Fruit fly (Drosophila melanogaster) whole organism, embryonic: ENCODE measurements around the gene CG32568.

ENCODE experiments used
- CG10321 ChIP-seq: fragments of 200-800 bp; sonication (Bioruptor generic); IDR thresholded peaks from 2 replicates; pipeline ENCODE4 v1.3.6; 2022; ENCODE audit warnings: missing biosample characterization, missing genetic modification characterization
- CG10462 ChIP-seq: fragments of 200-800 bp; sonication (Bioruptor generic); optimal IDR thresholded peaks from 2 replicates; lab custom pipeline; 2016; ENCODE audit warnings: missing biosample characterization, missing genetic modification characterization
- CG12744 ChIP-seq: fragments of 200-800 bp; sonication (Bioruptor generic); optimal IDR thresholded peaks from 2 replicates; lab custom pipeline; 2016; ENCODE audit warnings: missing biosample characterization, missing genetic modification characterization
- CG14860 ChIP-seq: fragments of 200-800 bp; sonication (Bioruptor generic); IDR thresholded peaks from 3 replicates; pipeline ENCODE4 v1.3.6; 2022; ENCODE audit warnings: missing biosample characterization, missing genetic modification characterization; ENCODE audit not compliant: partially characterized antibody
- CG15073 ChIP-seq: fragments of 200-800 bp; sonication (Bioruptor generic); optimal IDR thresholded peaks from 2 replicates; lab custom pipeline; 2016; ENCODE audit warnings: missing biosample characterization, missing genetic modification characterization
- CG15269 ChIP-seq: fragments of 200-800 bp; sonication (Bioruptor generic); optimal IDR thresholded peaks from 2 replicates; lab custom pipeline; 2018; ENCODE audit warnings: missing biosample characterization, mild to moderate bottlenecking, missing genetic modification characterization, moderate library complexity
- CG15601 ChIP-seq: fragments of 200-800 bp; sonication (Bioruptor generic); optimal IDR thresholded peaks from 3 replicates; lab custom pipeline; 2019; ENCODE audit warnings: missing biosample characterization, mild to moderate bottlenecking, missing genetic modification characterization, moderate library complexity
- CG15696 ChIP-seq: fragments of 200-800 bp; sonication (Bioruptor generic); optimal IDR thresholded peaks from 2 replicates; lab custom pipeline; 2019; ENCODE audit warnings: missing biosample characterization, mild to moderate bottlenecking, missing genetic modification characterization, moderate library complexity
- CG17829 ChIP-seq: fragments of 200-800 bp; optimal IDR thresholded peaks from 2 replicates; lab custom pipeline; 2019; ENCODE audit warnings: missing biosample characterization, mild to moderate bottlenecking, missing genetic modification characterization, moderate library complexity
- CG18764 ChIP-seq: fragments of 200-800 bp; sonication (Bioruptor generic); optimal IDR thresholded peaks from 3 replicates; lab custom pipeline; 2016; ENCODE audit warnings: missing biosample characterization, missing genetic modification characterization
- CG2678 ChIP-seq: fragments of 200-800 bp; sonication (Bioruptor generic); optimal IDR thresholded peaks from 3 replicates; lab custom pipeline; 2019; ENCODE audit warnings: missing biosample characterization, mild to moderate bottlenecking, missing genetic modification characterization, moderate library complexity
- CG2875 ChIP-seq: fragments of 200-800 bp; sonication (Bioruptor generic); optimal IDR thresholded peaks from 2 replicates; lab custom pipeline; 2017; ENCODE audit warnings: missing biosample characterization, mild to moderate bottlenecking, missing genetic modification characterization, missing genetic modification reagents
- CG3065 ChIP-seq: fragments of 200-800 bp; sonication (Bioruptor generic); optimal IDR thresholded peaks from 2 replicates; lab custom pipeline; 2016; ENCODE audit warnings: missing biosample characterization, missing genetic modification characterization
- CG31224 ChIP-seq: fragments of 200-800 bp; sonication (Bioruptor generic); IDR thresholded peaks from 2 replicates; pipeline ENCODE4 v1.3.6; 2022; ENCODE audit warnings: missing biosample characterization, missing genetic modification characterization
- CG42726 ChIP-seq: fragments of 200-800 bp; sonication (Bioruptor generic); IDR thresholded peaks from 2 replicates; pipeline ENCODE4 v1.3.6; 2022; ENCODE audit warnings: missing biosample characterization, missing genetic modification characterization; ENCODE audit not compliant: partially characterized antibody
- CG6689 ChIP-seq: fragments of 200-800 bp; sonication (Bioruptor generic); IDR thresholded peaks from 2 replicates; pipeline ENCODE4 v1.3.6; 2022; ENCODE audit warnings: missing biosample characterization, missing genetic modification characterization
- CG6791 ChIP-seq: fragments of 200-800 bp; sonication (Bioruptor generic); IDR thresholded peaks from 3 replicates; pipeline ENCODE4 v1.3.6; 2022; ENCODE audit warnings: missing biosample characterization, missing genetic modification characterization; ENCODE audit not compliant: partially characterized antibody
- CG8924 ChIP-seq: fragments of 200-800 bp; optimal IDR thresholded peaks from 3 replicates; lab custom pipeline; 2019; ENCODE audit warnings: missing biosample characterization, mild to moderate bottlenecking, missing genetic modification characterization, moderate library complexity
- CG9932 ChIP-seq: fragments of 200-800 bp; sonication (Bioruptor generic); IDR thresholded peaks from 2 replicates; pipeline ENCODE4 v1.3.6; 2022; ENCODE audit warnings: missing biosample characterization, missing genetic modification characterization
- CrebB ChIP-seq: fragments of 200-800 bp; sonication (Bioruptor generic); optimal IDR thresholded peaks from 3 replicates; lab custom pipeline; 2018; ENCODE audit warnings: missing biosample characterization, mild to moderate bottlenecking, missing genetic modification characterization
- Fer3 ChIP-seq: fragments of 200-800 bp; sonication (Bioruptor generic); optimal IDR thresholded peaks from 2 replicates; lab custom pipeline; 2018; ENCODE audit warnings: missing biosample characterization, mild to moderate bottlenecking, missing genetic modification characterization, moderate library complexity
- HLH54F ChIP-seq: fragments of 200-800 bp; sonication (Bioruptor generic); optimal IDR thresholded peaks from 3 replicates; lab custom pipeline; 2016; ENCODE audit warnings: missing biosample characterization, missing genetic modification characterization
- Hmr ChIP-seq: fragments of 200-800 bp; sonication (Bioruptor generic); optimal IDR thresholded peaks from 3 replicates; lab custom pipeline; 2017; ENCODE audit warnings: mild to moderate bottlenecking, missing biosample characterization, missing genetic modification reagents, missing genetic modification characterization
- Hr78 ChIP-seq, 2 experiments: fragments of 200-800 bp in 1 of 2; fragments of >200 bp in 1 of 2; sonication (Bioruptor generic) in 1 of 2; optimal IDR thresholded peaks; 2 replicates each; lab custom pipeline; 2017 to 2019; ENCODE audit warnings: missing biosample characterization in 2 of 2, missing genetic modification characterization in 2 of 2, mild to moderate bottlenecking in 1 of 2, moderate library complexity in 1 of 2
- MBD-R2 ChIP-seq: fragments of 200-800 bp; sonication (Bioruptor generic); IDR thresholded peaks from 2 replicates; pipeline ENCODE4 v1.3.6; 2022; ENCODE audit warnings: missing biosample characterization, missing genetic modification characterization
- Max ChIP-seq: fragments of 200-800 bp; sonication (Bioruptor generic); optimal IDR thresholded peaks from 2 replicates; lab custom pipeline; 2016; ENCODE audit warnings: missing biosample characterization, mild to moderate bottlenecking, missing genetic modification characterization
- Meics ChIP-seq: fragments of 200-800 bp; sonication (Bioruptor generic); optimal IDR thresholded peaks from 2 replicates; lab custom pipeline; 2017; ENCODE audit warnings: missing biosample characterization, mild to moderate bottlenecking, missing genetic modification characterization
- NC2β ChIP-seq: fragments of 200-800 bp; sonication (Bioruptor generic); optimal IDR thresholded peaks from 2 replicates; lab custom pipeline; 2016; ENCODE audit warnings: missing biosample characterization, missing genetic modification characterization
- Oaz ChIP-seq: fragments of 200-800 bp; sonication (Bioruptor generic); IDR thresholded peaks from 2 replicates; pipeline ENCODE4 v1.3.6; 2022; ENCODE audit warnings: missing biosample characterization, missing genetic modification characterization
- PHDP ChIP-seq: fragments of 200-800 bp; sonication (Bioruptor generic); optimal IDR thresholded peaks from 3 replicates; lab custom pipeline; 2018; ENCODE audit warnings: missing biosample characterization, mild to moderate bottlenecking, missing genetic modification characterization, moderate library complexity
- Sry-δ ChIP-seq: fragments of 200-800 bp; sonication (Bioruptor generic); optimal IDR thresholded peaks from 2 replicates; lab custom pipeline; 2016; ENCODE audit warnings: missing biosample characterization, missing genetic modification characterization
- Tbp ChIP-seq: fragments of >200 bp; optimal IDR thresholded peaks from 2 replicates; lab custom pipeline; 2018; ENCODE audit warnings: missing biosample characterization, missing genetic modification characterization
- bsh ChIP-seq, 2 experiments: fragments of 200-800 bp; sonication (Bioruptor generic); optimal IDR thresholded peaks; 2 replicates each; lab custom pipeline; 2017 to 2018; ENCODE audit warnings: mild to moderate bottlenecking in 2 of 2, missing biosample characterization in 2 of 2, missing genetic modification characterization in 2 of 2, moderate library complexity in 1 of 2
- cwo ChIP-seq: fragments of 200-800 bp; sonication (Bioruptor generic); optimal IDR thresholded peaks from 3 replicates; lab custom pipeline; 2017; ENCODE audit warnings: missing biosample characterization, missing genetic modification characterization, mild to moderate bottlenecking, moderate library complexity, missing genetic modification reagents
- dan ChIP-seq: fragments of 200-800 bp; sonication (Bioruptor generic); IDR thresholded peaks from 2 replicates; pipeline ENCODE4 v1.3.6; 2022; ENCODE audit warnings: missing biosample characterization, missing genetic modification characterization
- dimm ChIP-seq: fragments of 200-800 bp; sonication (Bioruptor generic); IDR thresholded peaks from 2 replicates; pipeline ENCODE4 v1.3.6; 2022; ENCODE audit warnings: missing biosample characterization, missing genetic modification characterization
- en ChIP-seq: fragments of 200-800 bp; sonication (Bioruptor generic); optimal IDR thresholded peaks from 2 replicates; lab custom pipeline; 2016; ENCODE audit warnings: missing biosample characterization, missing genetic modification characterization
- fd64A ChIP-seq: fragments of 200-800 bp; sonication (Bioruptor generic); optimal IDR thresholded peaks from 3 replicates; lab custom pipeline; 2018; ENCODE audit warnings: missing biosample characterization, mild to moderate bottlenecking, missing genetic modification characterization
- gro ChIP-seq: fragments of 200-800 bp; sonication (Bioruptor generic); optimal IDR thresholded peaks from 2 replicates; lab custom pipeline; 2016; ENCODE audit warnings: missing biosample characterization, missing genetic modification characterization
- her ChIP-seq: fragments of 200-800 bp; sonication (Bioruptor generic); optimal IDR thresholded peaks from 2 replicates; lab custom pipeline; 2016; ENCODE audit warnings: missing biosample characterization, missing genetic modification characterization
- peb ChIP-seq: fragments of 200-800 bp; sonication (Bioruptor generic); IDR thresholded peaks from 2 replicates; pipeline ENCODE4 v1.3.6; 2022; ENCODE audit warnings: missing biosample characterization, missing genetic modification characterization
- pros ChIP-seq: fragments of 200-800 bp; sonication (Bioruptor generic); optimal IDR thresholded peaks from 3 replicates; lab custom pipeline; 2019; ENCODE audit warnings: missing biosample characterization, mild to moderate bottlenecking, missing genetic modification characterization, moderate library complexity
- pum ChIP-seq: fragments of 200-800 bp; sonication (Bioruptor generic); optimal IDR thresholded peaks from 2 replicates; lab custom pipeline; 2016; ENCODE audit warnings: missing biosample characterization, missing genetic modification characterization
- so ChIP-seq: fragments of 200-800 bp; sonication (Bioruptor generic); IDR thresholded peaks from 3 replicates; pipeline ENCODE4 v1.3.6; 2022; ENCODE audit warnings: missing biosample characterization, missing genetic modification characterization
- tap ChIP-seq: fragments of 200-800 bp; optimal IDR thresholded peaks from 3 replicates; lab custom pipeline; 2019; ENCODE audit warnings: missing biosample characterization, mild to moderate bottlenecking, missing genetic modification characterization, moderate library complexity
- tin ChIP-seq: fragments of 200-800 bp; sonication (Bioruptor generic); optimal IDR thresholded peaks from 3 replicates; lab custom pipeline; 2016; ENCODE audit warnings: missing biosample characterization, missing genetic modification characterization
- tup ChIP-seq: fragments of 200-800 bp; sonication (Bioruptor generic); optimal IDR thresholded peaks from 2 replicates; lab custom pipeline; 2016; ENCODE audit warnings: missing biosample characterization, mild to moderate bottlenecking, missing genetic modification characterization, moderate library complexity
- wek ChIP-seq: fragments of 200-800 bp; sonication (Bioruptor generic); optimal IDR thresholded peaks from 3 replicates; lab custom pipeline; 2018; ENCODE audit warnings: missing biosample characterization, mild to moderate bottlenecking, missing genetic modification characterization, moderate library complexity

The CG32568 gene

dm6 chrX:16750712-16751578, 10.2 kb downstream of the CG32568 start (continued):
- no peak for TF ChIP-seq Tbp (GFP tag; lab: Kevin White, UChicago)
- TF ChIP-seq HLH54F (GFP tag; lab: Kevin White, UChicago), result peak; percentile 17
- peak; percentile 75 for TF ChIP-seq tap
- TF ChIP-seq CG12744 (GFP tag; lab: Kevin White, UChicago), result peak; percentile 5
- no peak for TF ChIP-seq CG14860 (GFP tag; lab: Robert Waterston, UW)
- TF ChIP-seq pum (GFP tag; lab: Kevin White, UChicago), result peak; percentile 7
- TF ChIP-seq CG6689 (GFP tag; lab: Robert Waterston, UW), result peak; percentile 75
- TF ChIP-seq Hr78 (GFP tag; optimal IDR thresholded peaks at IDR 0.05; lab: Kevin White, UChicago), result peak in 1 of 2 experiments; percentile 1
- TF ChIP-seq CG6791 (GFP tag; lab: Robert Waterston, UW), result no peak
- TF ChIP-seq CG15073 (GFP tag; lab: Kevin White, UChicago), result no peak
- TF ChIP-seq CG2678, result peak; percentile 87
- TF ChIP-seq bsh (GFP tag; optimal IDR thresholded peaks at IDR 0.05; lab: Kevin White, UChicago), result peak; percentile 77 to 97
- TF ChIP-seq peb (GFP tag; lab: Robert Waterston, UW), result 0 out of 2 replicates have a peak, but pooled peaks have one; percentile 19
- TF ChIP-seq CG10321 (GFP tag; lab: Robert Waterston, UW), result no peak
- no peak for TF ChIP-seq CG42726
- no peak for TF ChIP-seq dan (GFP tag; lab: Robert Waterston, UW)
- peak; percentile 80 for TF ChIP-seq CG15601 (tag; lab: Kevin White, UChicago)
- TF ChIP-seq so, result peak; percentile 79; the same call in 1 of the 3 replicates
- peak; percentile 9 for TF ChIP-seq CG3065 (GFP tag; lab: Kevin White, UChicago)
- peak; percentile 44 for TF ChIP-seq CG2875 (GFP tag; lab: Kevin White, UChicago)
- peak; percentile 59 for TF ChIP-seq Oaz (GFP tag; lab: Robert Waterston, UW)
- peak; percentile 62 for TF ChIP-seq Hmr (GFP tag; lab: Kevin White, UChicago)
- TF ChIP-seq Max, result peak; percentile 52
- peak; percentile 0 for TF ChIP-seq tup (GFP tag; lab: Kevin White, UChicago)
- TF ChIP-seq wek (GFP tag; lab: Kevin White, UChicago), result peak; percentile 17
- peak; percentile 12; the same call in 1 of the 2 replicates for TF ChIP-seq MBD-R2 (GFP tag; lab: Robert Waterston, UW)
- TF ChIP-seq CG10462 (GFP tag; lab: Kevin White, UChicago), result peak; percentile 59
- 0 out of 2 replicates have a peak, but pooled peaks have one; percentile 20 for TF ChIP-seq CG31224 (GFP tag; lab: Robert Waterston, UW)
- TF ChIP-seq cwo, result peak; percentile 42
- TF ChIP-seq CG15696 (tag; lab: Kevin White, UChicago), result peak; percentile 83
- TF ChIP-seq Sry-δ (GFP tag; lab: Kevin White, UChicago), result no peak
- peak; percentile 87 for TF ChIP-seq CG17829 (tag; lab: Kevin White, UChicago)
- TF ChIP-seq CG8924, result peak; percentile 83
- no peak for TF ChIP-seq NC2β
- peak; percentile 50 for TF ChIP-seq gro (GFP tag; lab: Kevin White, UChicago)
- peak; percentile 55 for TF ChIP-seq pros (GFP tag; lab: Kevin White, UChicago)
- 0 out of 2 replicates have a peak, but pooled peaks have one; percentile 8 for TF ChIP-seq dimm (GFP tag; lab: Robert Waterston, UW)
- peak; percentile 59 for TF ChIP-seq tin
- TF ChIP-seq CrebB (tag; lab: Kevin White, UChicago), result peak; percentile 62
- TF ChIP-seq en (GFP tag; lab: Kevin White, UChicago), result no peak
- TF ChIP-seq her, result no peak
- no peak for TF ChIP-seq CG18764 (GFP tag; lab: Kevin White, UChicago)
- TF ChIP-seq CG9932 (GFP tag; lab: Robert Waterston, UW), result peak; percentile 37
- peak; percentile 84 for TF ChIP-seq PHDP (tag; lab: Kevin White, UChicago)
- TF ChIP-seq Meics, result peak; percentile 74
- peak; percentile 81 for TF ChIP-seq CG15269 (tag; lab: Kevin White, UChicago)
- TF ChIP-seq Fer3 (tag; lab: Kevin White, UChicago), result peak; percentile 64
- peak; percentile 59 for TF ChIP-seq fd64A (GFP tag; lab: Kevin White, UChicago)
